Worm (Caenorhabditis elegans) whole organism, young adult: ENCODE measurements around the gene B0244.16.

ENCODE experiments used
- B0035.1 ChIP-seq: sonication (generic microtip); optimal IDR thresholded peaks from 2 replicates; lab custom pipeline; 2016; ENCODE audit warnings: missing genetic modification characterization, mild to moderate bottlenecking, missing compliant biosample characterization, missing genotype, missing genetic modification reagents
- B0336.3 ChIP-seq: fragments of 200-800 bp; sonication (Bioruptor generic); IDR thresholded peaks from 2 replicates; pipeline ENCODE4 v1.3.6; 2022; ENCODE audit warnings: missing genetic modification characterization, missing compliant biosample characterization
- F10E7.11 ChIP-seq: sonication (generic microtip); optimal IDR thresholded peaks from 2 replicates; lab custom pipeline; 2017; ENCODE audit warnings: mild to moderate bottlenecking, missing genetic modification characterization, moderate library complexity, missing compliant biosample characterization
- K11D2.4 ChIP-seq: fragments of 200-800 bp; sonication (Bioruptor generic); IDR thresholded peaks from 2 replicates; pipeline ENCODE4 v1.3.6; 2022; ENCODE audit warnings: missing genetic modification reagents, missing genetic modification characterization, missing compliant biosample characterization
- T26A5.8 ChIP-seq: sonication (generic microtip); optimal IDR thresholded peaks from 2 replicates; lab custom pipeline; 2016; ENCODE audit warnings: missing genetic modification characterization, missing compliant biosample characterization
- Y53G8AR.9 ChIP-seq: fragments of 200-800 bp; sonication (Bioruptor generic); conservative IDR thresholded peaks from 2 replicates; pipeline ENCODE4 v1.3.6; 2022; ENCODE audit warnings: missing genetic modification reagents, missing genetic modification characterization, missing compliant biosample characterization
- Y56A3A.18 ChIP-seq: fragments of 200-800 bp; sonication (Bioruptor generic); IDR thresholded peaks from 2 replicates; pipeline ENCODE4 v1.3.6; 2022; ENCODE audit warnings: missing genetic modification reagents, missing genetic modification characterization, missing compliant biosample characterization
- ZK185.1 ChIP-seq: sonication (generic microtip); optimal IDR thresholded peaks from 2 replicates; lab custom pipeline; 2016; ENCODE audit warnings: mild to moderate bottlenecking, missing genetic modification characterization, missing compliant biosample characterization; ENCODE audit not compliant: poor library complexity, severe bottlenecking
- ama-1 ChIP-seq, 3 experiments: fragments of 150-350 bp in 1 of 3; sonication (generic microtip) in 2 of 3; optimal IDR thresholded peaks; 2 replicates each; lab custom pipeline; 2014 to 2018; ENCODE audit warnings: missing biosample characterization in 2 of 3, missing genetic modification characterization in 2 of 3, missing genetic modification reagents in 2 of 3
- atf-7 ChIP-seq: sonication (generic microtip); optimal IDR thresholded peaks from 2 replicates; lab custom pipeline; 2017; ENCODE audit warnings: mild to moderate bottlenecking, missing genetic modification characterization, missing compliant biosample characterization
- attf-5 ChIP-seq: fragments of 200-800 bp; sonication (Bioruptor generic); optimal IDR thresholded peaks from 2 replicates; lab custom pipeline; 2018; ENCODE audit warnings: mild to moderate bottlenecking, missing genetic modification characterization, missing compliant biosample characterization
- attf-6 ChIP-seq: fragments of 200-800 bp; sonication (Bioruptor generic); IDR thresholded peaks from 2 replicates; pipeline ENCODE4 v1.3.6; 2022; ENCODE audit warnings: missing genetic modification reagents, missing genetic modification characterization, missing compliant biosample characterization
- bed-2 ChIP-seq: fragments of 200-800 bp; sonication (Bioruptor generic); IDR thresholded peaks from 2 replicates; pipeline ENCODE4 v1.3.6; 2022; ENCODE audit warnings: missing genetic modification reagents, missing genetic modification characterization, missing compliant biosample characterization
- cebp-1 ChIP-seq, 2 experiments: fragments of 200-800 bp in 1 of 2; sonication (Bioruptor generic) in 1 of 2; sonication (generic microtip) in 1 of 2; IDR thresholded peaks in 1 of 2; optimal IDR thresholded peaks in 1 of 2; 2 replicates each; pipeline versions ENCODE4 v1.3.6 to Lab custom; 2017 to 2022; ENCODE audit warnings: missing compliant biosample characterization in 2 of 2, missing genetic modification characterization in 2 of 2, mild to moderate bottlenecking in 1 of 2, missing genetic modification reagents in 1 of 2, moderate library complexity in 1 of 2
- ceh-91 ChIP-seq: fragments of 200-800 bp; sonication (Bioruptor generic); IDR thresholded peaks from 2 replicates; pipeline ENCODE4 v1.3.6; 2022; ENCODE audit warnings: missing genetic modification reagents, missing genetic modification characterization, missing compliant biosample characterization
- dpl-1 ChIP-seq: fragments of 150-350 bp; optimal IDR thresholded peaks from 2 replicates; lab custom pipeline; 2014; ENCODE audit warnings: missing biosample characterization, missing genetic modification reagents, missing genetic modification characterization
- efl-1 ChIP-seq: fragments of 150-350 bp; optimal IDR thresholded peaks from 2 replicates; lab custom pipeline; 2014; ENCODE audit warnings: missing biosample characterization, missing genetic modification reagents, missing genetic modification characterization
- hmg-1.2 ChIP-seq: fragments of 200-800 bp; sonication (Bioruptor generic); IDR thresholded peaks from 2 replicates; pipeline ENCODE4 v1.3.6; 2022; ENCODE audit warnings: missing genetic modification reagents, missing genetic modification characterization, missing compliant biosample characterization
- lag-1 ChIP-seq: fragments of 200-800 bp; sonication (Bioruptor generic); IDR thresholded peaks from 2 replicates; pipeline ENCODE4 v1.3.6; 2022; ENCODE audit warnings: missing genetic modification reagents, missing genetic modification characterization, missing compliant biosample characterization
- let-607 ChIP-seq, 2 experiments: fragments of 200-800 bp in 1 of 2; sonication (Bioruptor generic) in 1 of 2; sonication (generic microtip) in 1 of 2; optimal IDR thresholded peaks; 2 replicates each; lab custom pipeline; 2016 to 2018; ENCODE audit warnings: mild to moderate bottlenecking in 2 of 2, missing compliant biosample characterization in 2 of 2, missing genetic modification characterization in 2 of 2, moderate library complexity in 2 of 2, missing genotype in 1 of 2
- lin-35 ChIP-seq, 3 experiments: fragments of 150-350 bp in 2 of 3; sonication (generic microtip) in 1 of 3; optimal IDR thresholded peaks; 2 replicates each; lab custom pipeline; 2014 to 2018; ENCODE audit warnings: missing biosample characterization in 3 of 3, missing genetic modification characterization in 3 of 3, missing genetic modification reagents in 3 of 3
- madf-3 ChIP-seq: fragments of 200-800 bp; sonication (Bioruptor generic); IDR thresholded peaks from 2 replicates; pipeline ENCODE4 v1.3.6; 2022; ENCODE audit warnings: missing genetic modification reagents, missing genetic modification characterization, missing compliant biosample characterization
- mcd-1 ChIP-seq: fragments of 200-800 bp; sonication (Bioruptor generic); IDR thresholded peaks from 2 replicates; pipeline ENCODE4 v1.3.6; 2022; ENCODE audit warnings: missing genetic modification reagents, missing genetic modification characterization, missing compliant biosample characterization
- nfyb-1 ChIP-seq: fragments of 200-800 bp; sonication (Bioruptor generic); IDR thresholded peaks from 2 replicates; pipeline ENCODE4 v1.3.6; 2022; ENCODE audit warnings: missing genetic modification reagents, missing genetic modification characterization, missing compliant biosample characterization
- nhr-80 ChIP-seq: sonication (generic microtip); optimal IDR thresholded peaks from 2 replicates; lab custom pipeline; 2016; ENCODE audit warnings: missing genetic modification characterization, missing compliant biosample characterization
- nhr-90 ChIP-seq: sonication (generic microtip); optimal IDR thresholded peaks from 2 replicates; lab custom pipeline; 2016; ENCODE audit warnings: missing genotype, mild to moderate bottlenecking, missing genetic modification characterization, missing compliant biosample characterization
- snpc-1.3 ChIP-seq: sonication (generic microtip); optimal IDR thresholded peaks from 2 replicates; lab custom pipeline; 2017; ENCODE audit warnings: missing genetic modification characterization, mild to moderate bottlenecking, missing compliant biosample characterization, antibody characterized with exemption, moderate library complexity, missing genotype, missing genetic modification reagents; ENCODE audit not compliant: insufficient read depth
- snpc-3.4 ChIP-seq: sonication (generic microtip); optimal IDR thresholded peaks from 2 replicates; lab custom pipeline; 2017; ENCODE audit warnings: missing genetic modification characterization, mild to moderate bottlenecking, missing compliant biosample characterization, antibody characterized with exemption, moderate library complexity, missing genotype, missing genetic modification reagents
- snpc-4 ChIP-seq, 5 experiments: fragments of 150-350 bp in 1 of 5; sonication (generic microtip) in 4 of 5; optimal IDR thresholded peaks; 2 replicates each; lab custom pipeline; 2014 to 2018; ENCODE audit warnings: missing genetic modification characterization in 5 of 5, missing biosample characterization in 3 of 5, antibody characterized with exemption in 2 of 5, mild to moderate bottlenecking in 2 of 5, missing compliant biosample characterization in 2 of 5, missing genotype in 2 of 5, moderate library complexity in 2 of 5, missing genetic modification reagents in 1 of 5
- somi-1 ChIP-seq: fragments of 200-800 bp; sonication (Bioruptor generic); optimal IDR thresholded peaks from 2 replicates; lab custom pipeline; 2018; ENCODE audit warnings: mild to moderate bottlenecking, missing genetic modification characterization, missing compliant biosample characterization
- tlf-1 ChIP-seq: fragments of 200-800 bp; sonication (Bioruptor generic); optimal IDR thresholded peaks from 2 replicates; lab custom pipeline; 2018; ENCODE audit warnings: mild to moderate bottlenecking, missing genetic modification characterization, missing compliant biosample characterization
- zfh-2 ChIP-seq: fragments of 200-800 bp; sonication (Bioruptor generic); conservative IDR thresholded peaks from 2 replicates; pipeline ENCODE4 v1.3.6; 2022; ENCODE audit warnings: missing genetic modification reagents, missing genetic modification characterization, missing compliant biosample characterization

B0244.16 gene

DNA sequence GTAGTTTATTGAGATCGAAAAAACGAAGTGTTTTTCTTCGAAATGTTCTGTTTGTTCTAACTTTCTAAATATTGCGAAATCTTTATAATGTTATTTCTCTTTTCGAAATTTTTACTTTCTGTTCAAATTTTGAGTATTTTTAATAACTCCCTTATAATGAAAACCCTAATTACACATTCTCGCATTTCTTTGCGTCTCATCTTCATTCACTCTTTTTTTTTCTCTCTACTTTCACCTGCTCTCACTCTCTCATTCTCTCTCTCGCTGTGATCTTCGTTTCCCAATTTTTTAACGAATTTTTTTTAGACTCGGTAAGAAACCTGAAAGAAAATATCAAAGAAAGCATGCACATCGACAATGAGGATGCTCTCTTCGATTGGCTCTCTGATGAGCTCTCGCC, 29.5 kb upstream of the B0244.16 start, which contains the start of gene rbm-26:
rbm-26 (plus strand) TSS at position 301 of the 400 bp plus-strand sequence.
- TF ChIP-seq cebp-1 (GFP tag; IDR thresholded peaks at IDR 0.05; lab: Robert Waterston, UW) (no peak), cebp-1 (tag; optimal IDR thresholded peaks at IDR 0.05; lab: Kevin White, UChicago) (peak; percentile 82), snpc-1.3 (no peak), let-607 (tag; optimal IDR thresholded peaks at IDR 0.05; lab: Kevin White, UChicago) (no peak)

DNA sequence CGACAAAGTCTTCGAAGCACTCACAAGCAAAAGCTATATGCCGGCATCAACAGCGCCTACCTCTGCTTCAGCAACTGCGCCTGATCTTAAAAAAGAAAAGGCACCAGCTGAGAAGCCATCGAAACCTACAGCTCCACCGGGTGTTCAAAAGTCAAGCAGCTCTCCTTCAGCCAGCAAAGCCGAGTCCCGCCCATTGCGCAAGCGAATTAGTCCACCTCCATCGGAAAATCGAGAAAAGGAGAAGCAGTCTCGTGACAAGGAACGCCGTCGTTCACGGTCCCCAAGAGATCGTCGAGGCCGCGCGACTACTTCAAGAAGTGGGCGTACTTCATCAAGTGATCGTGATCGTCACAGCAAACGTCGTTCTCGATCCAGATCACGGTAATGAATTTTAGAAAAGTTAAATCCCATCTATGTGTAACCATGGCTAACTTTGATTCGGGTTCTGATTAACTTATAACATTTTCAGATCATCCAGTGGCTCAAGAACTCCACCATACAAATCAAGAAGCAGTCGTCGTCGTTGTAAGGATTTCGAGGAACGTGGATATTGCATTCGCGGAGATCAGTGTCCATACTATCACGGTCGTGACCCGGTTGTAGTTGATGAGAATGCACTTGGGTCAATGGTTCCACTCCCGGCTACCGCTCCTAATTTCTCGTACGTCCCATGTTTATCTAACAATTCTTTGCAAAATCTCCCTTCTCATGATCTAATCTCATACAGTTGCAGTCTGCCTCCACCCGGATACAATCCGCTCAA, 28.7 kb upstream of the B0244.16 start:
- TF ChIP-seq zfh-2 (peak; percentile 58; the same call in 1 of the 2 replicates), nhr-80 (tag; lab: Kevin White, UChicago) (no peak), B0336.3 (GFP tag; lab: Robert Waterston, UW) (0 out of 2 replicates have a peak, but pooled peaks have one; percentile 25), K11D2.4 (GFP tag; lab: Robert Waterston, UW) (no peak)

DNA sequence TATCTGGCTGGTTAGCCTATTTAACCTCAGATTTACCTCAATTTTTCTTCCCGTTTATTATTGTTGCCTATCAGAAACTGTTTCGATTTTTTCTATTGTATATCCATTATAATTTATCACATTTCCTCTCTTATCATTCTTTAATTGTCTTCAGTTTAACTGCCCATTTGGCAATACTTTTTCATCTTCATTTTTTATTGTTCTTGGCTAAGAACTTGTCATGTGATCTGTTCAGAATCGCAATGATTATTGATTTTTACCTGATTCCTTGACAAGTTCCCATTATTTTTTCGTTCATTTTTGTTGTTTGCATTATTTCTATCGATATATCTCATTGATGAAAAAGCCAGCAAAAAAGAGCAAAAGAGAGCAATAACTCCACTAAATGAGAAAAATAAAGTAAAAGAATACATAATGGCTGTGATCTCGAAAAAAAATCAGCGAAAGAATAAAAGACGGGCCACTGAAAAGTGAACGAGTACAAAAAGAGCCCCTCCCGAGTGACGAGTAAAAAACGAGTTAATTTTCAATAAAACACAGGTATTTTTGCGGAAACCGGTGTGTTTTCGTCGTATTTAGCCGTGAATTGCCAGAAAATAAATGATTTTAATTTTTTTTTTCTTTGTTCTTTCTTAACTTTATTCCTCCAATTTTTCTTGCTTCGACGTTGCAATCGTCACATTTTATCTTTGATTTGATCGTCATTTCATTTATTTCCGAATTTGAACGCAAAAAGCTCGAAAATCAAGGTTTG, 26.4 kb upstream of the B0244.16 start, which contains the start of gene arf-1:
arf-1 (plus strand) TSS at position 657 of the 754 bp plus-strand sequence.
- TF ChIP-seq tlf-1 (GFP tag; lab: Kevin White, UChicago), result peak; percentile 30
- TF ChIP-seq T26A5.8 (tag; lab: Kevin White, UChicago), result no peak
- TF ChIP-seq dpl-1 (GFP tag; lab: Kevin White, UChicago), result no peak
- no peak for TF ChIP-seq nhr-90 (tag; lab: Kevin White, UChicago)
- TF ChIP-seq ama-1 (optimal IDR thresholded peaks at IDR 0.05; lab: Kevin White, UChicago), result peak; percentile 11
- peak in 1 of 2 experiments; percentile 84 for TF ChIP-seq ama-1 (GFP tag; optimal IDR thresholded peaks at IDR 0.05; lab: Kevin White, UChicago)
- peak; percentile 84 for TF ChIP-seq B0336.3 (GFP tag; lab: Robert Waterston, UW)
- TF ChIP-seq lin-35 (GFP tag; optimal IDR thresholded peaks at IDR 0.05; lab: Kevin White, UChicago), result no peak

DNA sequence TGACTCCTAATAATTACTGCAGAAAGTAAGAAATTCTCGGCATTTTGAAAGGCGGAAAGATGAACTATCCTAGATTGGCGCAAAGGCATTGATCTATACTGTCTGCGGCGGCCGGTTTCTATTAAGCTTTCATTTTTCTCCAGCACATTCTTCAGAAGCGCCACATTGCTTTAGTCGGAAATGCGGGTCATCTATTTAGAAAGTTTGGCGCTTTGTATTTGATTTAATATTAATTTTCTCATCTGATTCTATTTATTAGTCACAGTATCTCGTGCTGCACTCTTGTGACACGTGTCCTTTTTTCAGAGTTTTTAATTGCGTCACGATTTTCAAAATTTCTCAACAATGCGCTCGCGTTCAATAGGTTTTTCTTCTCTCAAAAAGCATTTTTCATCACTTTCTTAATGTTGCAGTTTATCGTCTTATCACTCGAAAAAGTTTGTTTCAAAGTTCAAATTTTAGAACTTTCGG, 25.7 kb upstream of the B0244.16 start:
- TF ChIP-seq nfyb-1 (GFP tag; lab: Robert Waterston, UW), result 0 out of 2 replicates have a peak, but pooled peaks have one; percentile 11
- no peak for TF ChIP-seq nhr-90 (tag; lab: Kevin White, UChicago)
- TF ChIP-seq madf-3 (GFP tag; lab: Robert Waterston, UW), result 0 out of 2 replicates have a peak, but pooled peaks have one; percentile 47
- TF ChIP-seq Y56A3A.18, result 0 out of 2 replicates have a peak, but pooled peaks have one; percentile 23
- no peak for TF ChIP-seq atf-7 (tag; lab: Kevin White, UChicago)
- peak; percentile 50 for TF ChIP-seq snpc-3.4 (tag; lab: Kevin White, UChicago)
- peak in 1 of 2 experiments; percentile 90 for TF ChIP-seq let-607 (tag; optimal IDR thresholded peaks at IDR 0.05; lab: Kevin White, UChicago)
- peak; percentile 1 for TF ChIP-seq efl-1 (GFP tag; lab: Kevin White, UChicago)
- peak; percentile 64; the same call in 1 of the 2 replicates for TF ChIP-seq Y53G8AR.9
- peak; percentile 50; the same call in 1 of the 2 replicates for TF ChIP-seq B0336.3 (GFP tag; lab: Robert Waterston, UW)
- TF ChIP-seq hmg-1.2, result no peak
- TF ChIP-seq, all 124 proteins: peak for 8

- TF ChIP-seq cebp-1 (GFP tag; IDR thresholded peaks at IDR 0.05; lab: Robert Waterston, UW) (no peak), cebp-1 (tag; optimal IDR thresholded peaks at IDR 0.05; lab: Kevin White, UChicago) (peak; percentile 52), B0336.3 (GFP tag; lab: Robert Waterston, UW) (peak; percentile 36; the same call in 1 of the 2 replicates), nfyb-1 (GFP tag; lab: Robert Waterston, UW) (peak; percentile 40; the same call in 1 of the 2 replicates), zfh-2 (peak; percentile 94), let-607 (tag; optimal IDR thresholded peaks at IDR 0.05; lab: Kevin White, UChicago) (peak; percentile 69 to 79), mcd-1 (GFP tag; lab: Robert Waterston, UW) (peak; percentile 60), B0035.1 (tag; lab: Kevin White, UChicago) (no peak), attf-6 (GFP tag; lab: Robert Waterston, UW) (0 out of 2 replicates have a peak, but pooled peaks have one; percentile 26), somi-1 (GFP tag; lab: Kevin White, UChicago) (no peak), attf-5 (GFP tag; lab: Kevin White, UChicago) (peak; percentile 51), lin-35 (GFP tag; optimal IDR thresholded peaks at IDR 0.05; lab: Kevin White, UChicago) (peak in 1 of 3 experiments; percentile 44), bed-2 (GFP tag; lab: Robert Waterston, UW) (no peak), madf-3 (GFP tag; lab: Robert Waterston, UW) (peak; percentile 65; the same call in 1 of the 2 replicates), ZK185.1 (tag; lab: Kevin White, UChicago) (peak; percentile 41), nhr-80 (tag; lab: Kevin White, UChicago) (peak; percentile 79), lag-1 (GFP tag; lab: Robert Waterston, UW) (no peak), ceh-91 (GFP tag; lab: Robert Waterston, UW) (no peak), F10E7.11 (peak; percentile 40), snpc-4 (GFP tag; optimal IDR thresholded peaks at IDR 0.05; lab: Kevin White, UChicago) (no peak), snpc-4 (tag; optimal IDR thresholded peaks at IDR 0.05; lab: Kevin White, UChicago) (peak in 2 of 4 experiments; percentile 38), hmg-1.2 (peak; percentile 88; the same call in 1 of the 2 replicates)
Measured at ce11 chrIII:5715467-5715866, 25.3 kb upstream of the B0244.16 start.
